Fruit fly (Drosophila melanogaster): ENCODE results near the gene mub.

The mub gene

dm6 chr3L:21844488-21844887 lies at the start of gene mub:
Gene mub, plus strand, starts transcription at chr3L:21844788.
- TF ChIP-seq CG17801 (GFP tag; optimal IDR thresholded peaks at IDR 0.05; ENCODE audit: partially characterized antibody) = no peak

- no peak for TF ChIP-seq CG17801 (GFP tag; optimal IDR thresholded peaks at IDR 0.05; ENCODE audit: partially characterized antibody)
Observed at dm6 chr3L:21800424-21800823, 44.2 kb upstream of the mub start.

dm6 chr3L:21808003-21808530 lies 36.5 kb upstream of the mub start:
- no peak for TF ChIP-seq CG17801 (GFP tag; optimal IDR thresholded peaks at IDR 0.05; ENCODE audit: partially characterized antibody)

- TF ChIP-seq CG17801 (GFP tag; optimal IDR thresholded peaks at IDR 0.05; ENCODE audit: partially characterized antibody) = no peak
Observed at dm6 chr3L:21808568-21808967, 36.0 kb upstream of the mub start, which contains the start of gene eg. Gene eg, plus strand, starts transcription at chr3L:21808703.

dm6 chr3L:21813598-21813997 lies 31.0 kb upstream of the mub start, which contains the start of gene CG43895:
Gene CG43895, minus strand, starts transcription at chr3L:21813698.
- TF ChIP-seq CG17801 (GFP tag; optimal IDR thresholded peaks at IDR 0.05; ENCODE audit: partially characterized antibody) = no peak

dm6 chr3L:21818701-21819100 lies 25.9 kb upstream of the mub start:
- no peak for TF ChIP-seq CG17801 (GFP tag; optimal IDR thresholded peaks at IDR 0.05; ENCODE audit: partially characterized antibody)

dm6 chr3L:21819497-21819896 lies 25.1 kb upstream of the mub start:
- TF ChIP-seq CG17801 (GFP tag; optimal IDR thresholded peaks at IDR 0.05; ENCODE audit: partially characterized antibody) = no peak

dm6 chr3L:21821780-21822179 lies 22.8 kb upstream of the mub start, which contains the start of gene CycH:
Gene CycH, plus strand, starts transcription at chr3L:21821997.
- peak; percentile 51 for TF ChIP-seq CG17801 (GFP tag; optimal IDR thresholded peaks at IDR 0.05; ENCODE audit: partially characterized antibody)

dm6 chr3L:21823236-21823635 lies 21.4 kb upstream of the mub start, which contains the start of gene CG7407:
Gene CG7407, plus strand, starts transcription at chr3L:21823461.
- TF ChIP-seq CG17801 (GFP tag; optimal IDR thresholded peaks at IDR 0.05; ENCODE audit: partially characterized antibody) = no peak

dm6 chr3L:21824725-21825353 lies 19.7 kb upstream of the mub start, which contains the start of gene eIF2A:
Gene eIF2A, plus strand, starts transcription at chr3L:21824740.
- TF ChIP-seq CG17801 (GFP tag; optimal IDR thresholded peaks at IDR 0.05; ENCODE audit: partially characterized antibody) = peak; percentile 54

dm6 chr3L:21827130-21827529 lies 17.5 kb upstream of the mub start:
- TF ChIP-seq CG17801 (GFP tag; optimal IDR thresholded peaks at IDR 0.05; ENCODE audit: partially characterized antibody) = no peak

dm6 chr3L:21828177-21828589 lies 16.4 kb upstream of the mub start, which contains the start of gene CG32448:
Gene CG32448, minus strand, starts transcription at chr3L:21828480.
- TF ChIP-seq CG17801 (GFP tag; optimal IDR thresholded peaks at IDR 0.05; ENCODE audit: partially characterized antibody) = no peak

dm6 chr3L:21830125-21830524 lies 14.5 kb upstream of the mub start:
- no peak for TF ChIP-seq CG17801 (GFP tag; optimal IDR thresholded peaks at IDR 0.05; ENCODE audit: partially characterized antibody)

- TF ChIP-seq CG17801 (GFP tag; optimal IDR thresholded peaks at IDR 0.05; ENCODE audit: partially characterized antibody) = peak; percentile 61
Observed at dm6 chr3L:21832203-21833160, 12.1 kb upstream of the mub start, which contains the start of the genes CG7148 and Nopp140. Gene CG7148, minus strand, starts transcription at chr3L:21832253. Gene Nopp140, plus strand, starts transcription at chr3L:21832774.

- no peak for TF ChIP-seq CG17801 (GFP tag; optimal IDR thresholded peaks at IDR 0.05; ENCODE audit: partially characterized antibody)
Observed at dm6 chr3L:21835569-21835968, 9.0 kb upstream of the mub start.

Data from ovary, adult (tissue).